Fruit fly (Drosophila melanogaster): ENCODE results near the gene CG13039.

- TF ChIP-seq Myc (optimal IDR thresholded peaks at IDR 0.05) = no peak
- no peak for TF ChIP-seq psq (optimal IDR thresholded peaks at IDR 0.05)
Observed at dm6 chr3L:16346023-16346422, 19.5 kb upstream of the CG13039 start, which contains the start of gene CG33257.

All from Kc167 (cell line).